Fruit fly (Drosophila melanogaster): Measurements from ENCODE around the gene CG10182.

DNA sequence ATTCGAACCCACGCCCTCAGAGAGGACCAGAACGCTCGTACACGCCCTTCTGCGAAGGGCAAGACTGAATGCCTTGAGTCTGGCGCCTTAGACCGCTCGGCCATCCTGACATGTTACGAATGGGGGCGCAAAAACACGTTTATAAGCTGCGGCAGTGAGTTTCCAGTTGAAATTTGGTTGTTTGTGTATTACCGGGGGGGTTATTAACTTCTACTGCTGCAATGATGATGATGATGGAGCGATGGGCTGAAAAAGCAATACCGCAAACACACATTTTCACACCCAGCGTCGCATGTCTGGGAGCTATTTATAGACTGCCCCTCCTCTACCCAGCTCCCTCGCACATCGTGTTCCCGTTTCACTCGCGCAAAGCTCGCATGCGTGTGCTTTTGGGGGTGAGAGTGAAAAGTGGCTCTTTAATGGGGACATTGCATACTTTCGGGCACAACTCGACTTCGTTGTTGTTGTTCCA, 11.8 kb upstream of the CG10182 start:
- TF ChIP-seq ttk (optimal IDR thresholded peaks at IDR 0.05) (no peak), h (optimal IDR thresholded peaks at IDR 0.05) (no peak), Myc (optimal IDR thresholded peaks at IDR 0.05) (no peak)

Measured in Kc167 (cell line).